Worm (Caenorhabditis elegans) whole organism, young adult: Measurements from ENCODE around the gene fbxb-81.
"Not testable (repeated sequence)": the region's sequence is repeated elsewhere in the genome, so short reads cannot be mapped to it uniquely, and the experiment has no call there.

ENCODE experiments used
- B0261.1 ChIP-seq: sonication (generic microtip); optimal IDR thresholded peaks from 2 replicates; lab custom pipeline; 2016; ENCODE audit warnings: mild to moderate bottlenecking, missing genetic modification characterization, moderate library complexity, missing compliant biosample characterization
- F22D6.2 ChIP-seq: sonication (generic microtip); optimal IDR thresholded peaks from 2 replicates; lab custom pipeline; 2016; ENCODE audit warnings: mild to moderate bottlenecking, missing genetic modification characterization, missing compliant biosample characterization
- F23B12.7 ChIP-seq: sonication (generic microtip); optimal IDR thresholded peaks from 2 replicates; lab custom pipeline; 2017; ENCODE audit warnings: missing genetic modification characterization, mild to moderate bottlenecking, missing compliant biosample characterization, antibody characterized with exemption, moderate library complexity; ENCODE audit not compliant: insufficient read depth
- F37B4.10 ChIP-seq: fragments of 200-800 bp; sonication (Bioruptor generic); IDR thresholded peaks from 2 replicates; pipeline ENCODE4 v1.3.6; 2022; ENCODE audit warnings: missing genetic modification characterization, missing compliant biosample characterization
- T07F8.4 ChIP-seq: sonication (generic microtip); optimal IDR thresholded peaks from 2 replicates; lab custom pipeline; 2016; ENCODE audit warnings: mild to moderate bottlenecking, missing genetic modification characterization, moderate library complexity, missing compliant biosample characterization
- Y53F4B.3 ChIP-seq: fragments of 200-800 bp; sonication (Bioruptor generic); IDR thresholded peaks from 2 replicates; pipeline ENCODE4 v1.3.6; 2022; ENCODE audit warnings: missing genetic modification reagents, missing genetic modification characterization, missing compliant biosample characterization
- attf-6 ChIP-seq: fragments of 200-800 bp; sonication (Bioruptor generic); IDR thresholded peaks from 2 replicates; pipeline ENCODE4 v1.3.6; 2022; ENCODE audit warnings: missing genetic modification reagents, missing genetic modification characterization, missing compliant biosample characterization
- cebp-2 ChIP-seq: fragments of 200-800 bp; sonication (Bioruptor generic); IDR thresholded peaks from 2 replicates; pipeline ENCODE4 v1.3.6; 2022; ENCODE audit warnings: missing genetic modification characterization, missing compliant biosample characterization
- ceh-100 ChIP-seq: fragments of 200-800 bp; sonication (Bioruptor generic); IDR thresholded peaks from 2 replicates; pipeline ENCODE4 v1.3.6; 2022; ENCODE audit warnings: missing genetic modification reagents, missing genetic modification characterization, missing compliant biosample characterization
- egrh-3 ChIP-seq: fragments of 200-800 bp; sonication (Bioruptor generic); IDR thresholded peaks from 2 replicates; pipeline ENCODE4 v1.3.6; 2022; ENCODE audit warnings: missing genetic modification reagents, missing genetic modification characterization, missing compliant biosample characterization
- ekl-4 ChIP-seq: fragments of 200-800 bp; sonication (Bioruptor generic); IDR thresholded peaks from 2 replicates; pipeline ENCODE4 v1.3.6; 2022; ENCODE audit warnings: missing genetic modification reagents, missing genetic modification characterization, missing compliant biosample characterization
- fkh-3 ChIP-seq: sonication (generic microtip); optimal IDR thresholded peaks from 2 replicates; lab custom pipeline; 2016; ENCODE audit warnings: mild to moderate bottlenecking, missing genetic modification characterization, missing compliant biosample characterization
- lin-26 ChIP-seq: fragments of 200-800 bp; sonication (Bioruptor generic); IDR thresholded peaks from 2 replicates; pipeline ENCODE4 v1.3.6; 2022; ENCODE audit warnings: missing genetic modification reagents, missing genetic modification characterization, missing compliant biosample characterization
- lin-54 ChIP-seq: fragments of 200-800 bp; sonication (Bioruptor generic); optimal IDR thresholded peaks from 2 replicates; lab custom pipeline; 2018; ENCODE audit warnings: mild to moderate bottlenecking, missing genetic modification characterization, missing compliant biosample characterization
- lir-1 ChIP-seq: fragments of 200-800 bp; sonication (Bioruptor generic); conservative IDR thresholded peaks from 2 replicates; pipeline ENCODE4 v1.3.6; 2022; ENCODE audit warnings: missing genetic modification reagents, missing genetic modification characterization, missing compliant biosample characterization
- lsy-27 ChIP-seq: sonication (generic microtip); optimal IDR thresholded peaks from 2 replicates; lab custom pipeline; 2017; ENCODE audit warnings: missing genetic modification characterization, mild to moderate bottlenecking, missing compliant biosample characterization, antibody characterized with exemption, missing genotype, borderline replicate concordance; ENCODE audit not compliant: insufficient read depth
- madf-10 ChIP-seq: sonication (generic microtip); optimal IDR thresholded peaks from 2 replicates; lab custom pipeline; 2016; ENCODE audit warnings: mild to moderate bottlenecking, missing genetic modification characterization, missing compliant biosample characterization
- madf-3 ChIP-seq: fragments of 200-800 bp; sonication (Bioruptor generic); IDR thresholded peaks from 2 replicates; pipeline ENCODE4 v1.3.6; 2022; ENCODE audit warnings: missing genetic modification reagents, missing genetic modification characterization, missing compliant biosample characterization
- madf-6 ChIP-seq: fragments of 200-800 bp; sonication (Bioruptor generic); IDR thresholded peaks from 2 replicates; pipeline ENCODE4 v1.3.6; 2022; ENCODE audit warnings: missing genetic modification reagents, missing genetic modification characterization, missing compliant biosample characterization
- nfya-1 ChIP-seq: sonication (generic microtip); optimal IDR thresholded peaks from 2 replicates; lab custom pipeline; 2017; ENCODE audit warnings: antibody characterized with exemption, missing compliant biosample characterization, missing genetic modification characterization, borderline replicate concordance; ENCODE audit not compliant: insufficient read depth
- nfya-2 ChIP-seq: fragments of 200-800 bp; sonication (Bioruptor generic); IDR thresholded peaks from 2 replicates; pipeline ENCODE4 v1.3.6; 2022; ENCODE audit warnings: missing genetic modification reagents, missing genetic modification characterization, missing compliant biosample characterization
- nfyb-1 ChIP-seq: fragments of 200-800 bp; sonication (Bioruptor generic); IDR thresholded peaks from 2 replicates; pipeline ENCODE4 v1.3.6; 2022; ENCODE audit warnings: missing genetic modification reagents, missing genetic modification characterization, missing compliant biosample characterization
- rcor-1 ChIP-seq: fragments of 200-800 bp; sonication (Bioruptor generic); IDR thresholded peaks from 2 replicates; pipeline ENCODE4 v1.3.6; 2022; ENCODE audit warnings: missing genetic modification reagents, missing genetic modification characterization, missing compliant biosample characterization
- rpc-1 ChIP-seq, 2 experiments: fragments of 150-350 bp in 1 of 2; sonication (generic microtip) in 1 of 2; optimal IDR thresholded peaks; 2 replicates each; lab custom pipeline; 2014 to 2018; ENCODE audit warnings: missing biosample characterization in 1 of 2, missing genetic modification characterization in 1 of 2, missing genetic modification reagents in 1 of 2, missing genotype in 1 of 2
- snpc-1.1 ChIP-seq: sonication (generic microtip); optimal IDR thresholded peaks from 2 replicates; lab custom pipeline; 2017; ENCODE audit warnings: missing genetic modification characterization, mild to moderate bottlenecking, missing compliant biosample characterization, antibody characterized with exemption, moderate library complexity, missing genotype, missing genetic modification reagents; ENCODE audit not compliant: insufficient read depth
- snpc-4 ChIP-seq, 5 experiments: fragments of 150-350 bp in 1 of 5; sonication (generic microtip) in 4 of 5; optimal IDR thresholded peaks; 2 replicates each; lab custom pipeline; 2014 to 2018; ENCODE audit warnings: missing genetic modification characterization in 5 of 5, missing biosample characterization in 3 of 5, antibody characterized with exemption in 2 of 5, mild to moderate bottlenecking in 2 of 5, missing compliant biosample characterization in 2 of 5, missing genotype in 2 of 5, moderate library complexity in 2 of 5, missing genetic modification reagents in 1 of 5
- sptf-2 ChIP-seq: fragments of 200-800 bp; sonication (Bioruptor generic); optimal IDR thresholded peaks from 2 replicates; lab custom pipeline; 2018; ENCODE audit warnings: mild to moderate bottlenecking, missing genetic modification characterization, missing compliant biosample characterization
- tbp1 ChIP-seq: fragments of 200-800 bp; sonication (Bioruptor generic); optimal IDR thresholded peaks from 2 replicates; lab custom pipeline; 2018; ENCODE audit warnings: mild to moderate bottlenecking, missing genetic modification characterization, missing compliant biosample characterization
- unc-130 ChIP-seq: sonication (generic microtip); optimal IDR thresholded peaks from 2 replicates; lab custom pipeline; 2016; ENCODE audit warnings: missing genetic modification reagents, missing genetic modification characterization, missing compliant biosample characterization
- zfh-2 ChIP-seq: fragments of 200-800 bp; sonication (Bioruptor generic); conservative IDR thresholded peaks from 2 replicates; pipeline ENCODE4 v1.3.6; 2022; ENCODE audit warnings: missing genetic modification reagents, missing genetic modification characterization, missing compliant biosample characterization
- ztf-18 ChIP-seq: sonication (generic microtip); optimal IDR thresholded peaks from 2 replicates; lab custom pipeline; 2016; ENCODE audit warnings: missing genotype, mild to moderate bottlenecking, missing genetic modification characterization, missing compliant biosample characterization
- ztf-3 ChIP-seq: fragments of 200-800 bp; sonication (Bioruptor generic); optimal IDR thresholded peaks from 2 replicates; lab custom pipeline; 2018; ENCODE audit warnings: mild to moderate bottlenecking, missing genetic modification characterization, missing compliant biosample characterization

The fbxb-81 gene

ce11 chrIII:171617-172016, 30.6 kb upstream of the fbxb-81 start, which contains the start of the genes F40G9.9 and F40G9.12:
F40G9.9 (minus strand) TSS chrIII:171717.
F40G9.12 (plus strand) TSS chrIII:171847.
- TF ChIP-seq F22D6.2 (tag; lab: Kevin White, UChicago): no peak
- TF ChIP-seq snpc-1.1 (tag; lab: Kevin White, UChicago): no peak
- no peak for TF ChIP-seq snpc-4 (GFP tag; optimal IDR thresholded peaks at IDR 0.05; lab: Kevin White, UChicago)
- TF ChIP-seq snpc-4 (tag; optimal IDR thresholded peaks at IDR 0.05; lab: Kevin White, UChicago): no peak
- TF ChIP-seq F23B12.7 (tag; lab: Kevin White, UChicago): no peak
- TF ChIP-seq T07F8.4: no peak
- TF ChIP-seq nfya-2 (GFP tag; lab: Robert Waterston, UW): no peak
- TF ChIP-seq lsy-27 (tag; lab: Kevin White, UChicago): no peak

ce11 chrIII:169478-169877, 28.5 kb upstream of the fbxb-81 start, which contains the start of gene F40G9.18:
F40G9.18 (minus strand) TSS chrIII:169578.
- TF ChIP-seq F37B4.10 (GFP tag; lab: Robert Waterston, UW) (no peak), attf-6 (GFP tag; lab: Robert Waterston, UW) (no peak), madf-6 (no peak)

ce11 chrIII:168376-168775, 27.4 kb upstream of the fbxb-81 start:
- peak; percentile 85 for TF ChIP-seq egrh-3
- peak; percentile 82 for TF ChIP-seq zfh-2 (GFP tag; lab: Robert Waterston, UW)

- TF ChIP-seq Y53F4B.3: no peak
- TF ChIP-seq ztf-18 (tag; lab: Kevin White, UChicago): no peak
- TF ChIP-seq sptf-2 (GFP tag; lab: Kevin White, UChicago): no peak
- TF ChIP-seq ztf-3 (GFP tag; lab: Kevin White, UChicago): no peak
- TF ChIP-seq madf-6: no peak
Observed at ce11 chrIII:165390-165789, 24.4 kb upstream of the fbxb-81 start, which contains the start of gene F40G9.7. F40G9.7 (plus strand) TSS chrIII:165690.

- no peak for TF ChIP-seq egrh-3
- no peak for TF ChIP-seq F23B12.7 (tag; lab: Kevin White, UChicago)
Observed at ce11 chrIII:164775-165174, 23.8 kb upstream of the fbxb-81 start, which contains the start of gene F40G9.8. F40G9.8 (minus strand) TSS chrIII:164875.

ce11 chrIII:160736-161400, 19.9 kb upstream of the fbxb-81 start:
- peak; percentile 43; the same call in 1 of the 2 replicates for TF ChIP-seq lin-26
- TF ChIP-seq tbp1: peak; percentile 74
- not testable (repeated sequence) for TF ChIP-seq rpc-1 (optimal IDR thresholded peaks at IDR 0.05; lab: Kevin White, UChicago)
- TF ChIP-seq rpc-1 (tag; optimal IDR thresholded peaks at IDR 0.05; lab: Kevin White, UChicago): peak; percentile 50
- peak; percentile 53 for TF ChIP-seq B0261.1 (tag; lab: Kevin White, UChicago)
- TF ChIP-seq, all 124 proteins: peak for 4; not testable (repeated sequence) for 120

ce11 chrIII:159665-160064, 18.6 kb upstream of the fbxb-81 start:
- TF ChIP-seq zfh-2 (GFP tag; lab: Robert Waterston, UW) (peak; percentile 63; the same call in 1 of the 2 replicates), lin-54 (GFP tag; lab: Kevin White, UChicago) (no peak), madf-3 (0 out of 2 replicates have a peak, but pooled peaks have one; percentile 0), ceh-100 (no peak), nfya-2 (GFP tag; lab: Robert Waterston, UW) (no peak), lir-1 (GFP tag; lab: Robert Waterston, UW) (no peak), rcor-1 (no peak), fkh-3 (peak; percentile 19), nfya-1 (tag; lab: Kevin White, UChicago) (no peak), ztf-3 (GFP tag; lab: Kevin White, UChicago) (no peak), unc-130 (GFP tag; lab: Kevin White, UChicago) (no peak), ekl-4 (GFP tag; lab: Robert Waterston, UW) (peak; percentile 38; the same call in 1 of the 2 replicates), F22D6.2 (tag; lab: Kevin White, UChicago) (no peak), cebp-2 (GFP tag; lab: Robert Waterston, UW) (no peak), nfyb-1 (GFP tag; lab: Robert Waterston, UW) (no peak), madf-10 (tag; lab: Kevin White, UChicago) (no peak)
